Worm (Caenorhabditis elegans) whole organism, L4/young adult: ENCODE measurements around the gene R10E9.4.

Source experiments
- W03F9.2 ChIP-seq: fragments of 150-350 bp; optimal IDR thresholded peaks from 2 replicates; lab custom pipeline; 2014; ENCODE audit warnings: missing biosample characterization, missing genetic modification characterization
- dao-5 ChIP-seq: sonication (generic microtip); optimal IDR thresholded peaks from 2 replicates; lab custom pipeline; 2016; ENCODE audit warnings: missing genotype, missing genetic modification characterization, moderate library complexity, missing compliant biosample characterization

DNA sequence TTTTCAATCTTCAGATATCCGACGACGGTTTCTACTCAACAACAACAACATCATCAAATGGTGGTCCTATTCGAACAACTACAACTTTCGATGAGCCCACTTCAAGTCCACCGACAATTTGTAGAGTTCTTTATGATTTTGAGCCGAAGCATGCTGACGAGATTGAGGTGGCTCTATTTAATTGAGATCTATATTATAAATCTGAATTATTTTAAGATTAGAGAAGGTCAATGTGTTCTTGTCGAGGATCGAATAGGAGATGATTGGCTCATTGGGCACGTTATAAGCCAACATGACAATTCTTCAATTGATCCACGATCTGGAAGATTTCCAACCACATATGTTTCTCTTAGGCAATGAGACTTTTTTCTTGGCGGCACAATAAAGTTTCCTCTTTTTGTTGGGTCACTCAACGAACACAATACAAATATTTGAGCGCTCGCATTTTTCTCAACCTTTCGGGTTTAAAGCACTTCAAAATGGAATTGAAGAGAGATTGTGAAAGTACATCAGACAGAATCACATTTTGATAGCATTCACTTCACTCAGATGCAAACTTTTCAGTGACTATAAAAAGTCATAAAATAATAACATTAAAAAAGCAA lies 42.9 kb upstream of the R10E9.4 start:
- TF ChIP-seq W03F9.2 (tag; lab: Kevin White, UChicago) (no peak), dao-5 (no peak)
